Worm (Caenorhabditis elegans) whole organism, L4 larva: Measurements from ENCODE around the gene F13C5.1.

Experiments
- ZK546.5 ChIP-seq, 2 experiments: sonication (generic microtip); optimal IDR thresholded peaks; 2 replicates each; lab custom pipeline; 2017; ENCODE audit warnings: missing biosample characterization in 2 of 2, missing genetic modification characterization in 2 of 2
- lir-3 ChIP-seq: sonication (generic microtip); optimal IDR thresholded peaks from 2 replicates; lab custom pipeline; 2016; ENCODE audit warnings: mild to moderate bottlenecking, missing genetic modification characterization, missing compliant biosample characterization
- pqm-1 ChIP-seq: sonication (generic microtip); optimal IDR thresholded peaks from 2 replicates; lab custom pipeline; 2017; ENCODE audit warnings: missing biosample characterization, missing genetic modification characterization
- unc-39 ChIP-seq: sonication (generic microtip); optimal IDR thresholded peaks from 2 replicates; lab custom pipeline; 2017; ENCODE audit warnings: missing biosample characterization, missing genetic modification characterization

ce11 chrX:642817-643216 lies 40.9 kb downstream of the F13C5.1 start:
- TF ChIP-seq lir-3 (tag; lab: Kevin White, UChicago) (no peak), pqm-1 (no peak), ZK546.5 (tag; optimal IDR thresholded peaks at IDR 0.05; lab: Kevin White, UChicago) (no peak), unc-39 (tag; lab: Kevin White, UChicago) (no peak)
